Worm (Caenorhabditis elegans): Measurements from ENCODE around the gene brf-1.

DNA sequence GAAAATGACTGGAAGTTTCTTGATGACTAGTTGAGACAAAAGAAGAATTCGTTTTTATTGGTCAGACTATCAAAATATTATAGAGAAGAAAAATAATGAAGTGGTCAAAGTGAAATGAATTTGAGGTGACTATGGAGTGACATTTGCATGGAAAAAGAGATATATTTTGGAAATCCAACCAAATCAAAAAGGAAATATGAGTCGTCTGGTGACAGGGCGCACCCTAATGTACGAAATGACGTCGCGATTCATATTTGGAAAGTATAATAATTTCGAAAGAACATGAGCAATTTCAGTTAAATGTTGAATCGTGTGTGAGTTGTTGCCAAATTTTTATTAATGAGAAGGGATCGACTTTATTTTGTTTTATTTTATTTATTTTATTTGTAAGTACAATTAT is 11.8 kb downstream of the brf-1 start, which contains the start of gene F21D12.2:
- no peak for TF ChIP-seq tbx-37 (GFP tag; conservative IDR thresholded peaks at IDR 0.05)
- TF ChIP-seq ama-1 (optimal IDR thresholded peaks at IDR 0.05) = no peak
